Worm (Caenorhabditis elegans): ENCODE results near the gene vit-1.

DNA sequence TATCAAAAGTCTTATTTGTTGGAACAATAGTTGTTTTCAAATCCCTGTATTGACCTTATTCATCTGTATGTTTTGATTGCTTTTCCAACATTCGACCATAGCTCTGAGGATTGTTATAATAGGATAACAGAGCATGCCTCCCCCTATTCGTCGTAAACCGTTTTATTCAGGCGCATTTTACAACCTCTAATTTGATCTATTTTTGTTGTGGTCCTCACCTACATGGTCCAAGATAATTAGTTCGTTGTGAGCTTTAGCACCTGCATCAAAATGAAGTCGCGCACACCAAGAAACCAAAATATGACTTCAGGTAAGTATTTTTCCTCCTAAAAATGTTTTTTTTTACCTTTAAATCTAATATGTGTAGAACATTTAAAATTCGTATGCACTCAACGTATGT lies 25.1 kb downstream of the vit-1 start, which contains the start of gene deg-1:
- no peak for TF ChIP-seq sox-4 (tag; optimal IDR thresholded peaks at IDR 0.05)
- no peak for TF ChIP-seq ama-1 (optimal IDR thresholded peaks at IDR 0.05)
- TF ChIP-seq che-1 (tag; optimal IDR thresholded peaks at IDR 0.05), result no peak
- TF ChIP-seq hlh-15 (tag; optimal IDR thresholded peaks at IDR 0.05), result no peak
- no peak for TF ChIP-seq madf-2 (tag; optimal IDR thresholded peaks at IDR 0.05)
- TF ChIP-seq K09A11.1 (tag; optimal IDR thresholded peaks at IDR 0.05; ENCODE audit: insufficient read depth), result no peak
- TF ChIP-seq ceh-22 (tag; optimal IDR thresholded peaks at IDR 0.05), result no peak
- no peak for TF ChIP-seq npax-4 (tag; optimal IDR thresholded peaks at IDR 0.05)
- no peak for TF ChIP-seq lim-6 (tag; optimal IDR thresholded peaks at IDR 0.05)
